Fruit fly (Drosophila melanogaster) whole organism, embryonic: ENCODE data around the gene Mst98Cb.
A peak's percentile ranks its signal among the peaks of the same experiment; 100 is the strongest.

ENCODE experiments used
- Abd-B ChIP-seq: fragments of 200-800 bp; sonication (Bioruptor generic); optimal IDR thresholded peaks from 2 replicates; lab custom pipeline; 2018; ENCODE audit warnings: missing biosample characterization, mild to moderate bottlenecking, missing genetic modification characterization, moderate library complexity
- Atf-2 ChIP-seq: fragments of 200-800 bp; sonication (Bioruptor generic); optimal IDR thresholded peaks from 2 replicates; lab custom pipeline; 2016; ENCODE audit warnings: missing biosample characterization, missing genetic modification characterization
- Bgb ChIP-seq: fragments of 200-800 bp; sonication (Bioruptor generic); IDR thresholded peaks from 2 replicates; pipeline ENCODE4 v1.3.6; 2022; ENCODE audit warnings: missing biosample characterization, missing genetic modification characterization; ENCODE audit not compliant: partially characterized antibody
- C15 ChIP-seq: fragments of 200-800 bp; sonication (Bioruptor generic); IDR thresholded peaks from 3 replicates; pipeline ENCODE4 v1.3.6; 2022; ENCODE audit warnings: missing biosample characterization, missing genetic modification characterization
- CG11085 ChIP-seq: fragments of 200-800 bp; sonication (Bioruptor generic); IDR thresholded peaks from 2 replicates; pipeline ENCODE4 v1.3.6; 2022; ENCODE audit warnings: missing biosample characterization, missing genetic modification characterization
- CG11247 ChIP-seq: fragments of 200-800 bp; sonication (Bioruptor generic); IDR thresholded peaks from 2 replicates; pipeline ENCODE4 v1.3.6; 2022; ENCODE audit warnings: missing biosample characterization, missing genetic modification characterization
- CG11723 ChIP-seq: fragments of 200-800 bp; sonication (Bioruptor generic); optimal IDR thresholded peaks from 2 replicates; lab custom pipeline; 2017; ENCODE audit warnings: missing biosample characterization, mild to moderate bottlenecking, missing genetic modification characterization
- CG1647 ChIP-seq: fragments of 200-800 bp; sonication (Bioruptor generic); optimal IDR thresholded peaks from 3 replicates; lab custom pipeline; 2016; ENCODE audit warnings: missing biosample characterization, missing genetic modification characterization
- CG3726 ChIP-seq: fragments of 200-800 bp; sonication (Bioruptor generic); IDR thresholded peaks from 3 replicates; pipeline ENCODE4, ENCODE4 v1.3.6; 2022; ENCODE audit warnings: missing biosample characterization, missing genetic modification characterization
- CG4282 ChIP-seq: fragments of 200-800 bp; sonication (Bioruptor generic); optimal IDR thresholded peaks from 2 replicates; lab custom pipeline; 2016; ENCODE audit warnings: missing biosample characterization, missing genetic modification characterization
- CG5953 ChIP-seq: fragments of 200-800 bp; sonication (Bioruptor generic); IDR thresholded peaks from 2 replicates; pipeline ENCODE4 v1.3.6; 2022; ENCODE audit warnings: missing biosample characterization, missing genetic modification characterization
- CG6765 ChIP-seq: fragments of 200-800 bp; sonication (Bioruptor generic); optimal IDR thresholded peaks from 3 replicates; lab custom pipeline; 2017; ENCODE audit warnings: missing biosample characterization, mild to moderate bottlenecking, missing genetic modification characterization
- CG7372 ChIP-seq: fragments of 200-800 bp; sonication (Bioruptor generic); IDR thresholded peaks from 2 replicates; pipeline ENCODE4 v1.3.6; 2022; ENCODE audit warnings: missing biosample characterization, missing genetic modification characterization
- CG7745 ChIP-seq: fragments of 200-800 bp; sonication (Bioruptor generic); optimal IDR thresholded peaks from 2 replicates; lab custom pipeline; 2018; ENCODE audit warnings: missing biosample characterization, mild to moderate bottlenecking, missing genetic modification characterization, moderate library complexity
- CG7786 ChIP-seq: fragments of 200-800 bp; sonication (Bioruptor generic); optimal IDR thresholded peaks from 2 replicates; lab custom pipeline; 2016; ENCODE audit warnings: missing biosample characterization, missing genetic modification characterization
- CG7987 ChIP-seq: fragments of 200-800 bp; sonication (Bioruptor generic); optimal IDR thresholded peaks from 2 replicates; lab custom pipeline; 2018; ENCODE audit warnings: missing biosample characterization, mild to moderate bottlenecking, missing genetic modification characterization, moderate library complexity
- CG8290 ChIP-seq, 3 experiments: fragments of 200-800 bp; sonication (Bioruptor generic); optimal IDR thresholded peaks; 2 replicates each; lab custom pipeline; 2016 to 2019; ENCODE audit warnings: missing biosample characterization in 3 of 3, missing genetic modification characterization in 3 of 3, mild to moderate bottlenecking in 2 of 3, moderate library complexity in 1 of 3
- CG8478 ChIP-seq: fragments of >200 bp; optimal IDR thresholded peaks from 2 replicates; lab custom pipeline; 2018
- CG9817 ChIP-seq: fragments of 200-800 bp; sonication (Bioruptor generic); optimal IDR thresholded peaks from 2 replicates; lab custom pipeline; 2018; ENCODE audit warnings: missing biosample characterization, mild to moderate bottlenecking, missing genetic modification characterization, moderate library complexity
- CoRest ChIP-seq: fragments of 200-800 bp; sonication (Bioruptor generic); optimal IDR thresholded peaks from 3 replicates; lab custom pipeline; 2018; ENCODE audit warnings: missing biosample characterization, mild to moderate bottlenecking, missing genetic modification characterization, moderate library complexity
- D19B ChIP-seq: fragments of 200-800 bp; sonication (Bioruptor generic); optimal IDR thresholded peaks from 2 replicates; lab custom pipeline; 2017; ENCODE audit warnings: missing biosample characterization, mild to moderate bottlenecking, missing genetic modification characterization
- Dbx ChIP-seq: fragments of 200-800 bp; sonication (Bioruptor generic); IDR thresholded peaks from 3 replicates; pipeline ENCODE4 v1.3.6; 2022; ENCODE audit warnings: missing biosample characterization, missing genetic modification characterization
- HHEX ChIP-seq: fragments of 200-800 bp; sonication (Bioruptor generic); optimal IDR thresholded peaks from 3 replicates; lab custom pipeline; 2017; ENCODE audit warnings: missing biosample characterization, mild to moderate bottlenecking, missing genetic modification characterization, missing genetic modification reagents
- Mrtf ChIP-seq: fragments of 200-800 bp; sonication (Bioruptor generic); IDR thresholded peaks from 3 replicates; pipeline ENCODE4 v1.3.6; 2022; ENCODE audit warnings: missing biosample characterization, missing genetic modification characterization
- NC2α ChIP-seq: fragments of 200-800 bp; sonication (Bioruptor generic); optimal IDR thresholded peaks from 2 replicates; lab custom pipeline; 2016; ENCODE audit warnings: missing biosample characterization, missing genetic modification characterization
- Neu2 ChIP-seq: fragments of 200-800 bp; sonication (Bioruptor generic); optimal IDR thresholded peaks from 3 replicates; lab custom pipeline; 2016; ENCODE audit warnings: missing biosample characterization, missing genetic modification characterization, borderline replicate concordance
- Ravus ChIP-seq: fragments of 200-800 bp; sonication (Bioruptor generic); IDR thresholded peaks from 2 replicates; pipeline ENCODE4 v1.3.6; 2022; ENCODE audit warnings: missing biosample characterization, missing genetic modification characterization
- Rx ChIP-seq: fragments of 200-800 bp; sonication (Bioruptor generic); IDR thresholded peaks from 2 replicates; pipeline ENCODE4 v1.3.6; 2022; ENCODE audit warnings: missing biosample characterization, missing genetic modification characterization
- Sry-β ChIP-seq: fragments of 200-800 bp; sonication (Bioruptor generic); optimal IDR thresholded peaks from 2 replicates; lab custom pipeline; 2018; ENCODE audit warnings: missing biosample characterization, mild to moderate bottlenecking, missing genetic modification characterization, moderate library complexity
- chm ChIP-seq: fragments of 200-800 bp; sonication (Bioruptor generic); IDR thresholded peaks from 2 replicates; pipeline ENCODE4 v1.3.6; 2022; ENCODE audit warnings: missing biosample characterization, missing genetic modification characterization
- corto ChIP-seq: fragments of 200-800 bp; sonication (Bioruptor generic); optimal IDR thresholded peaks from 2 replicates; lab custom pipeline; 2016; ENCODE audit warnings: missing biosample characterization, mild to moderate bottlenecking, missing genetic modification characterization, moderate library complexity
- da ChIP-seq: fragments of 200-800 bp; sonication (Bioruptor generic); optimal IDR thresholded peaks from 2 replicates; lab custom pipeline; 2016; ENCODE audit warnings: missing biosample characterization, missing genetic modification characterization
- en ChIP-seq: fragments of 200-800 bp; sonication (Bioruptor generic); optimal IDR thresholded peaks from 2 replicates; lab custom pipeline; 2016; ENCODE audit warnings: missing biosample characterization, missing genetic modification characterization
- h ChIP-seq: fragments of >200 bp; optimal IDR thresholded peaks from 2 replicates; lab custom pipeline; 2017
- lmd ChIP-seq: fragments of 200-800 bp; sonication (Bioruptor generic); IDR thresholded peaks from 2 replicates; pipeline ENCODE4 v1.3.6; 2022; ENCODE audit warnings: missing biosample characterization, missing genetic modification characterization
- maf-S ChIP-seq: fragments of 200-800 bp; sonication (Bioruptor generic); optimal IDR thresholded peaks from 2 replicates; lab custom pipeline; 2016; ENCODE audit warnings: missing biosample characterization, missing genetic modification characterization
- nau ChIP-seq: fragments of 200-800 bp; sonication (Bioruptor generic); optimal IDR thresholded peaks from 3 replicates; lab custom pipeline; 2017; ENCODE audit warnings: missing biosample characterization, mild to moderate bottlenecking, missing genetic modification characterization, missing genetic modification reagents
- onecut ChIP-seq: fragments of 200-800 bp; sonication (Bioruptor generic); IDR thresholded peaks from 2 replicates; pipeline ENCODE4 v1.3.6; 2022; ENCODE audit warnings: missing biosample characterization, missing genetic modification characterization
- phol ChIP-seq: fragments of 200-800 bp; sonication (Bioruptor generic); optimal IDR thresholded peaks from 3 replicates; lab custom pipeline; 2018; ENCODE audit warnings: missing biosample characterization, mild to moderate bottlenecking, missing genetic modification characterization, moderate library complexity
- pita ChIP-seq: fragments of 200-800 bp; sonication (Bioruptor generic); optimal IDR thresholded peaks from 2 replicates; lab custom pipeline; 2017; ENCODE audit warnings: missing biosample characterization, mild to moderate bottlenecking, missing genetic modification characterization
- scrt ChIP-seq: fragments of 200-800 bp; sonication (Bioruptor generic); optimal IDR thresholded peaks from 2 replicates; lab custom pipeline; 2018; ENCODE audit warnings: missing biosample characterization, mild to moderate bottlenecking, missing genetic modification characterization, moderate library complexity
- sob ChIP-seq: fragments of 200-800 bp; sonication (Bioruptor generic); IDR thresholded peaks from 2 replicates; pipeline ENCODE4 v1.3.6; 2022; ENCODE audit warnings: missing biosample characterization, missing genetic modification characterization
- sr ChIP-seq: fragments of 200-800 bp; sonication (Bioruptor generic); IDR thresholded peaks from 3 replicates; pipeline ENCODE4 v1.3.6; 2022; ENCODE audit warnings: missing biosample characterization, missing genetic modification characterization
- stc ChIP-seq: fragments of 200-800 bp; sonication (Bioruptor generic); IDR thresholded peaks from 2 replicates; pipeline ENCODE4 v1.3.6; 2022; ENCODE audit warnings: missing biosample characterization, missing genetic modification characterization
- toy ChIP-seq: fragments of 200-800 bp; sonication (Bioruptor generic); IDR thresholded peaks from 2 replicates; pipeline ENCODE4 v1.3.6; 2022; ENCODE audit warnings: missing biosample characterization, missing genetic modification characterization
- unc-4 ChIP-seq: fragments of 200-800 bp; sonication (Bioruptor generic); IDR thresholded peaks from 2 replicates; pipeline ENCODE4 v1.3.6; 2022; ENCODE audit warnings: missing biosample characterization, missing genetic modification characterization; ENCODE audit not compliant: partially characterized antibody
- unpg ChIP-seq: fragments of 200-800 bp; sonication (Bioruptor generic); optimal IDR thresholded peaks from 3 replicates; lab custom pipeline; 2018; ENCODE audit warnings: missing biosample characterization, mild to moderate bottlenecking, missing genetic modification characterization, moderate library complexity
- vfl ChIP-seq: fragments of 200-800 bp; sonication (Bioruptor generic); optimal IDR thresholded peaks from 2 replicates; lab custom pipeline; 2016; ENCODE audit warnings: missing biosample characterization, missing genetic modification characterization
- zf30C ChIP-seq: fragments of 200-800 bp; sonication (Bioruptor generic); optimal IDR thresholded peaks from 3 replicates; lab custom pipeline; 2018; ENCODE audit warnings: missing biosample characterization, mild to moderate bottlenecking, missing genetic modification characterization
- zfh2 ChIP-seq: fragments of 200-800 bp; sonication (Bioruptor generic); optimal IDR thresholded peaks from 2 replicates; lab custom pipeline; 2016; ENCODE audit warnings: missing biosample characterization, missing genetic modification characterization

The Mst98Cb gene

DNA sequence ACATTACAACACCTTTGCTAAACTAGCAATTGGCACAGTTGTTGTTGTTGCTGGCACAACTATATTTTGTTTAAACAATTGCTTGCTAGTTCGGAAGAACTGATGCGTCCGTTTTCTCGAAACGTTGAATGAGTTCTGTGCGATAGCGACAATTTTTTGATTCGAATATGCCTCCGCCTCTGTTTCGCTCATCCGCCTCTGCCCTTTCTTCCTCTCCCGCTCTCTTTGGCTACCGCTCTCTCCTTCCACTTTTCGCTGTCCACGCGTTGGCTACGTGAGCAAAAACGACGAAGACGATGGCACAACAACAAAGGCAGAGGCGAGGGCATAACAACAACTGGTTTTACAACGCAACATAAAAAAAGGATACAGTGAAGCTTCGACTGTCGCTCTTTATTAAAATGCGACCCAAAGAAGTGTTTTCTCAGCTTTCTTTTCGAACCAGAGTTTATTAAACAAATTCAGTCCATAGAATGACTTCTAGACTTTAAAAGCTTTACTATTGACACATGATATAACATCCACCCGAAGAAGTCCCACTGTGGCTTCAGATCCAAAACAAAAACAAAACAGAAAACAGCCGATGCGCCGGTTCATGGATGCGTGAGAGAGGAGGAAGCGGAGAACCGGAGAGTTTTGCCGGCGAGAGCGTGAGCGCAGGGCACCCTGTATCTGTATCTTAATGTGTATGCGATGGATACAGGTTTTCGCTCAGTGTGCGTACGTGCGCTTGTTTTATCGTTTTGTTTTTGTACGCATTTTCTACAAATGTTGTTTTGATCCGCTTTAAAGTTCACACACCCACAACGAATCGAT, 33.8 kb downstream of the Mst98Cb start (continued):
- no peak for TF ChIP-seq pita
- TF ChIP-seq CG7786, result peak; percentile 100
- no peak for TF ChIP-seq unc-4 (GFP tag; lab: Robert Waterston, UW)
- no peak for TF ChIP-seq Rx (GFP tag; lab: Robert Waterston, UW)
- no peak for TF ChIP-seq CG8478 (lab: Kevin White, UChicago)
- TF ChIP-seq CG8290 (GFP tag; optimal IDR thresholded peaks at IDR 0.05; lab: Kevin White, UChicago), result peak; percentile 99
- TF ChIP-seq CG8290 (tag; optimal IDR thresholded peaks at IDR 0.05; lab: Kevin White, UChicago), result peak; percentile 94 to 99
- no peak for TF ChIP-seq toy (GFP tag; lab: Robert Waterston, UW)
- TF ChIP-seq sob (GFP tag; lab: Robert Waterston, UW), result no peak
- peak; percentile 99 for TF ChIP-seq HHEX
- TF ChIP-seq CG3726 (GFP tag; lab: Robert Waterston, UW), result no peak
- peak; percentile 99 for TF ChIP-seq unpg (GFP tag; lab: Kevin White, UChicago)
- peak; percentile 99 for TF ChIP-seq CG9817 (tag; lab: Kevin White, UChicago)
- peak; percentile 99 for TF ChIP-seq CG1647 (GFP tag; lab: Kevin White, UChicago)
- peak; percentile 99 for TF ChIP-seq corto (GFP tag; lab: Kevin White, UChicago)
- peak; percentile 99 for TF ChIP-seq da
- peak; percentile 99 for TF ChIP-seq CG6765 (GFP tag; lab: Kevin White, UChicago)
- no peak for TF ChIP-seq Ravus (GFP tag; lab: Robert Waterston, UW)
- TF ChIP-seq Bgb (GFP tag; lab: Robert Waterston, UW), result no peak
- TF ChIP-seq maf-S (GFP tag; lab: Kevin White, UChicago), result peak; percentile 99
- no peak for TF ChIP-seq CG5953 (GFP tag; lab: Robert Waterston, UW)
- TF ChIP-seq Neu2, result peak; percentile 99
- TF ChIP-seq NC2α (GFP tag; lab: Kevin White, UChicago), result peak; percentile 99
- TF ChIP-seq CG4282 (GFP tag; lab: Kevin White, UChicago), result peak; percentile 99
- peak; percentile 97 for TF ChIP-seq D19B (GFP tag; lab: Kevin White, UChicago)
- TF ChIP-seq CG11247, result no peak
- peak; percentile 100 for TF ChIP-seq vfl (GFP tag; lab: Kevin White, UChicago)
- TF ChIP-seq CG11723 (GFP tag; lab: Kevin White, UChicago), result peak; percentile 99
- TF ChIP-seq C15 (GFP tag; lab: Robert Waterston, UW), result no peak
- TF ChIP-seq Dbx, result no peak
- peak; percentile 99 for TF ChIP-seq zf30C (GFP tag; lab: Kevin White, UChicago)
- peak; percentile 99 for TF ChIP-seq en (GFP tag; lab: Kevin White, UChicago)
- no peak for TF ChIP-seq lmd (GFP tag; lab: Robert Waterston, UW)
- no peak for TF ChIP-seq h (lab: Kevin White, UChicago)
- TF ChIP-seq Abd-B (GFP tag; lab: Kevin White, UChicago), result peak; percentile 99
- TF ChIP-seq CG7987 (GFP tag; lab: Kevin White, UChicago), result peak; percentile 100
- TF ChIP-seq CG7745 (tag; lab: Kevin White, UChicago), result peak; percentile 76
- TF ChIP-seq CG7372, result no peak
- peak; percentile 99 for TF ChIP-seq nau
- TF ChIP-seq Atf-2 (GFP tag; lab: Kevin White, UChicago), result peak; percentile 100
- peak; percentile 98 for TF ChIP-seq phol (tag; lab: Kevin White, UChicago)
- TF ChIP-seq zfh2 (GFP tag; lab: Kevin White, UChicago), result peak; percentile 100
- peak; percentile 99 for TF ChIP-seq CoRest
- TF ChIP-seq chm (GFP tag; lab: Robert Waterston, UW), result no peak
- no peak for TF ChIP-seq CG11085 (GFP tag; lab: Robert Waterston, UW)
- TF ChIP-seq sr (GFP tag; lab: Robert Waterston, UW), result no peak
- no peak for TF ChIP-seq Mrtf (GFP tag; lab: Robert Waterston, UW)
- TF ChIP-seq onecut, result peak; percentile 97
- TF ChIP-seq Sry-β, result peak; percentile 74
- peak; percentile 99 for TF ChIP-seq scrt (GFP tag; lab: Kevin White, UChicago)
- TF ChIP-seq stc (GFP tag; lab: Robert Waterston, UW), result no peak
